Fruit fly (Drosophila melanogaster) whole organism, embryonic: Measurements from ENCODE around the gene Rbcn-3B.

ENCODE experiments used
- ATbp ChIP-seq: fragments of 200-800 bp; sonication (Bioruptor generic); optimal IDR thresholded peaks from 2 replicates; lab custom pipeline; 2017; ENCODE audit warnings: missing biosample characterization, mild to moderate bottlenecking, missing genetic modification characterization, missing genetic modification reagents
- CG10565 ChIP-seq: fragments of 200-800 bp; sonication (Bioruptor generic); optimal IDR thresholded peaks from 3 replicates; lab custom pipeline; 2016; ENCODE audit warnings: missing biosample characterization, mild to moderate bottlenecking, missing genetic modification characterization
- CG6175 ChIP-seq: fragments of 200-800 bp; sonication (Bioruptor generic); IDR thresholded peaks from 3 replicates; pipeline ENCODE4 v1.3.6; 2022; ENCODE audit warnings: missing biosample characterization, missing genetic modification characterization
- NC2β ChIP-seq: fragments of 200-800 bp; sonication (Bioruptor generic); optimal IDR thresholded peaks from 2 replicates; lab custom pipeline; 2016; ENCODE audit warnings: missing biosample characterization, missing genetic modification characterization
- NfI ChIP-seq: fragments of 200-800 bp; sonication (Bioruptor generic); optimal IDR thresholded peaks from 3 replicates; lab custom pipeline; 2018; ENCODE audit warnings: missing biosample characterization, mild to moderate bottlenecking, missing genetic modification characterization, moderate library complexity
- ash1 ChIP-seq: fragments of 200-800 bp; sonication (Bioruptor generic); optimal IDR thresholded peaks from 2 replicates; lab custom pipeline; 2018; ENCODE audit warnings: missing biosample characterization, mild to moderate bottlenecking, missing genetic modification characterization
- pan ChIP-seq, 4 experiments: fragments of >200 bp in 3 of 4; fragments of 200-800 bp in 1 of 4; sonication (Bioruptor generic) in 1 of 4; optimal IDR thresholded peaks in 3 of 4; IDR thresholded peaks in 1 of 4; 2 replicates each; pipeline versions ENCODE4 v1.3.6 to Lab custom; 2017 to 2022; ENCODE audit warnings: missing biosample characterization in 2 of 4, missing genetic modification characterization in 2 of 4, mixed read lengths in 1 of 4
- sug ChIP-seq: fragments of 200-800 bp; optimal IDR thresholded peaks from 2 replicates; lab custom pipeline; 2019; ENCODE audit warnings: missing biosample characterization, mild to moderate bottlenecking, missing genetic modification characterization, moderate library complexity
- twi ChIP-seq: fragments of 200-800 bp; optimal IDR thresholded peaks from 2 replicates; lab custom pipeline; 2019; ENCODE audit warnings: missing biosample characterization, mild to moderate bottlenecking, missing genetic modification characterization, moderate library complexity

- no peak for TF ChIP-seq NfI (GFP tag; lab: Kevin White, UChicago)
- TF ChIP-seq NC2β = no peak
- no peak for TF ChIP-seq ATbp
- TF ChIP-seq sug (tag; lab: Kevin White, UChicago) = no peak
- TF ChIP-seq CG6175 (GFP tag; lab: Robert Waterston, UW) = no peak
- TF ChIP-seq CG10565 = no peak
- no peak for TF ChIP-seq ash1
- TF ChIP-seq twi (tag; lab: Kevin White, UChicago) = no peak
- no peak for TF ChIP-seq pan (optimal IDR thresholded peaks at IDR 0.05; lab: Kevin White, UChicago)
- no peak for TF ChIP-seq pan (GFP tag; optimal IDR thresholded peaks at IDR 0.05 in 1 of 2, IDR thresholded peaks at IDR 0.05 in 1 of 2)
Observed at dm6 chrX:1897384-1897783, 11.3 kb upstream of the Rbcn-3B start.
